Worm (Caenorhabditis elegans) whole organism, mixed stage, embryonic: ENCODE measurements around the gene lev-9.

ENCODE experiments used
- M03D4.4 ChIP-seq: sonication (generic microtip); optimal IDR thresholded peaks from 2 replicates; lab custom pipeline; 2017; ENCODE audit warnings: mild to moderate bottlenecking, missing genetic modification characterization, missing compliant biosample characterization
- bed-3 ChIP-seq: fragments of 200-800 bp; sonication (Bioruptor generic); optimal IDR thresholded peaks from 3 replicates; lab custom pipeline; 2018; ENCODE audit warnings: mild to moderate bottlenecking, missing genetic modification characterization, moderate library complexity, missing compliant biosample characterization
- blmp-1 ChIP-seq: fragments of 150-350 bp; optimal IDR thresholded peaks from 2 replicates; lab custom pipeline; 2014; ENCODE audit warnings: missing biosample characterization, missing genetic modification characterization
- ceh-39 ChIP-seq: fragments of 150-350 bp; optimal IDR thresholded peaks from 2 replicates; lab custom pipeline; 2014; ENCODE audit warnings: missing biosample characterization, missing genetic modification characterization
- ceh-43 ChIP-seq: fragments of 200-800 bp; sonication (Bioruptor generic); optimal IDR thresholded peaks from 2 replicates; lab custom pipeline; 2018; ENCODE audit warnings: mild to moderate bottlenecking, missing genetic modification characterization, moderate library complexity, missing compliant biosample characterization
- ces-1 ChIP-seq: fragments of 150-350 bp; optimal IDR thresholded peaks from 2 replicates; lab custom pipeline; 2014; ENCODE audit warnings: missing biosample characterization, missing genetic modification reagents, missing genetic modification characterization
- cnd-1 ChIP-seq: fragments of 200-800 bp; sonication (Bioruptor generic); optimal IDR thresholded peaks from 2 replicates; lab custom pipeline; 2018; ENCODE audit warnings: mild to moderate bottlenecking, missing genetic modification characterization, missing compliant biosample characterization
- drap-1 ChIP-seq: fragments of 200-800 bp; sonication (Bioruptor generic); optimal IDR thresholded peaks from 3 replicates; lab custom pipeline; 2018; ENCODE audit warnings: mild to moderate bottlenecking, missing genetic modification characterization, missing compliant biosample characterization
- elt-1 ChIP-seq: sonication (generic microtip); optimal IDR thresholded peaks from 2 replicates; lab custom pipeline; 2017; ENCODE audit warnings: missing genetic modification characterization, mild to moderate bottlenecking, missing compliant biosample characterization, antibody characterized with exemption, moderate library complexity, borderline replicate concordance; ENCODE audit not compliant: insufficient read depth
- elt-3 ChIP-seq: fragments of 150-350 bp; optimal IDR thresholded peaks from 2 replicates; lab custom pipeline; 2014; ENCODE audit warnings: missing biosample characterization, missing genetic modification characterization
- flh-1 ChIP-seq: fragments of 200-800 bp; sonication (Bioruptor generic); optimal IDR thresholded peaks from 2 replicates; lab custom pipeline; 2018; ENCODE audit warnings: mild to moderate bottlenecking, missing genetic modification characterization, moderate library complexity, missing compliant biosample characterization
- ham-2 ChIP-seq: fragments of 200-800 bp; sonication (Bioruptor generic); optimal IDR thresholded peaks from 2 replicates; lab custom pipeline; 2018; ENCODE audit warnings: mild to moderate bottlenecking, missing genetic modification characterization, missing compliant biosample characterization
- hlh-1 ChIP-seq: fragments of 150-350 bp; optimal IDR thresholded peaks from 2 replicates; lab custom pipeline; 2014; ENCODE audit warnings: missing biosample characterization, missing genetic modification reagents, missing genetic modification characterization
- lin-13 ChIP-seq: fragments of 150-350 bp; optimal IDR thresholded peaks from 2 replicates; lab custom pipeline; 2014; ENCODE audit warnings: missing biosample characterization, missing genetic modification characterization
- lin-32 ChIP-seq: fragments of 200-800 bp; sonication (Bioruptor generic); optimal IDR thresholded peaks from 2 replicates; lab custom pipeline; 2018; ENCODE audit warnings: mild to moderate bottlenecking, missing genetic modification characterization, missing compliant biosample characterization
- lsy-2 ChIP-seq: fragments of 150-350 bp; optimal IDR thresholded peaks from 2 replicates; lab custom pipeline; 2014; ENCODE audit warnings: missing biosample characterization, missing genetic modification characterization
- mab-5 ChIP-seq: fragments of 150-350 bp; optimal IDR thresholded peaks from 2 replicates; lab custom pipeline; 2014; ENCODE audit warnings: missing biosample characterization, missing genetic modification characterization
- mep-1 ChIP-seq: fragments of 150-350 bp; optimal IDR thresholded peaks from 2 replicates; lab custom pipeline; 2017; ENCODE audit warnings: missing biosample characterization, missing genetic modification reagents, missing genetic modification characterization, inconsistent platforms
- mls-2 ChIP-seq: sonication (generic microtip); optimal IDR thresholded peaks from 2 replicates; lab custom pipeline; 2016; ENCODE audit warnings: mild to moderate bottlenecking, missing genetic modification characterization, moderate library complexity, missing compliant biosample characterization
- nhr-12 ChIP-seq: fragments of 150-350 bp; optimal IDR thresholded peaks from 2 replicates; lab custom pipeline; 2014; ENCODE audit warnings: missing biosample characterization, missing genetic modification characterization
- nhr-2 ChIP-seq: fragments of 150-350 bp; optimal IDR thresholded peaks from 2 replicates; lab custom pipeline; 2014; ENCODE audit warnings: missing biosample characterization, missing genetic modification characterization
- nhr-237 ChIP-seq: fragments of 150-350 bp; optimal IDR thresholded peaks from 2 replicates; lab custom pipeline; 2014; ENCODE audit warnings: missing biosample characterization, missing genetic modification characterization
- nhr-28 ChIP-seq: fragments of 150-350 bp; optimal IDR thresholded peaks from 2 replicates; lab custom pipeline; 2014; ENCODE audit warnings: missing biosample characterization, missing genetic modification characterization
- nhr-76 ChIP-seq: sonication (generic microtip); optimal IDR thresholded peaks from 2 replicates; lab custom pipeline; 2017; ENCODE audit warnings: missing biosample characterization, missing genetic modification characterization
- pha-4 ChIP-seq: fragments of 150-350 bp; optimal IDR thresholded peaks from 2 replicates; lab custom pipeline; 2018; ENCODE audit warnings: missing biosample characterization, missing genetic modification reagents, missing genetic modification characterization
- sem-2 ChIP-seq: fragments of 200-800 bp; sonication (Bioruptor generic); optimal IDR thresholded peaks from 2 replicates; lab custom pipeline; 2018; ENCODE audit warnings: mild to moderate bottlenecking, missing genetic modification characterization, missing compliant biosample characterization
- snpc-4 ChIP-seq: fragments of 150-350 bp; optimal IDR thresholded peaks from 2 replicates; lab custom pipeline; 2014; ENCODE audit warnings: missing biosample characterization, missing genetic modification characterization
- sptf-1 ChIP-seq: sonication (generic microtip); optimal IDR thresholded peaks from 2 replicates; lab custom pipeline; 2017; ENCODE audit warnings: mild to moderate bottlenecking, missing genetic modification characterization, moderate library complexity, missing compliant biosample characterization
- tbx-8 ChIP-seq: fragments of 200-800 bp; sonication (Bioruptor generic); optimal IDR thresholded peaks from 2 replicates; lab custom pipeline; 2018; ENCODE audit warnings: mild to moderate bottlenecking, missing genetic modification characterization, moderate library complexity, missing compliant biosample characterization
- unc-120 ChIP-seq: sonication (generic microtip); optimal IDR thresholded peaks from 2 replicates; lab custom pipeline; 2017; ENCODE audit warnings: missing genetic modification characterization, missing compliant biosample characterization; ENCODE audit not compliant: poor library complexity, severe bottlenecking
- unc-39 ChIP-seq: fragments of 150-350 bp; optimal IDR thresholded peaks from 2 replicates; lab custom pipeline; 2014; ENCODE audit warnings: missing biosample characterization, missing genetic modification characterization
- unc-62 ChIP-seq: fragments of 150-350 bp; optimal IDR thresholded peaks from 2 replicates; lab custom pipeline; 2014; ENCODE audit warnings: missing biosample characterization, missing genetic modification reagents, missing genetic modification characterization
- zip-8 ChIP-seq: fragments of 150-350 bp; optimal IDR thresholded peaks from 2 replicates; lab custom pipeline; 2014; ENCODE audit warnings: missing biosample characterization, missing genetic modification characterization
- ztf-11 ChIP-seq: fragments of 150-350 bp; optimal IDR thresholded peaks from 2 replicates; lab custom pipeline; 2014; ENCODE audit warnings: missing biosample characterization, missing genetic modification characterization

Gene lev-9

ce11 chrX:6256969-6257368, 34.6 kb downstream of the lev-9 start:
- TF ChIP-seq elt-1 (tag; lab: Kevin White, UChicago) (no peak), tbx-8 (GFP tag; lab: Kevin White, UChicago) (no peak), nhr-28 (tag; lab: Kevin White, UChicago) (no peak), cnd-1 (no peak), sem-2 (no peak), ceh-39 (tag; lab: Kevin White, UChicago) (no peak), nhr-237 (tag; lab: Kevin White, UChicago) (no peak), zip-8 (tag; lab: Kevin White, UChicago) (no peak), hlh-1 (tag; lab: Kevin White, UChicago) (no peak)

- TF ChIP-seq sem-2 (no peak), unc-39 (tag; lab: Kevin White, UChicago) (no peak), ces-1 (GFP tag; lab: Kevin White, UChicago) (no peak), mab-5 (tag; lab: Kevin White, UChicago) (no peak), mep-1 (tag; lab: Kevin White, UChicago) (no peak), elt-3 (tag; lab: Kevin White, UChicago) (no peak), zip-8 (tag; lab: Kevin White, UChicago) (no peak), lin-32 (no peak), drap-1 (GFP tag; lab: Kevin White, UChicago) (no peak), bed-3 (GFP tag; lab: Kevin White, UChicago) (no peak), nhr-237 (tag; lab: Kevin White, UChicago) (no peak)
Observed at ce11 chrX:6256430-6256829, 35.1 kb downstream of the lev-9 start.

- TF ChIP-seq unc-62 (peak; percentile 47), cnd-1 (peak; percentile 81), drap-1 (GFP tag; lab: Kevin White, UChicago) (no peak), ham-2 (no peak), unc-120 (tag; lab: Kevin White, UChicago) (peak; percentile 30), nhr-2 (tag; lab: Kevin White, UChicago) (peak; percentile 84), hlh-1 (tag; lab: Kevin White, UChicago) (peak; percentile 90), flh-1 (no peak), elt-3 (tag; lab: Kevin White, UChicago) (no peak), mep-1 (tag; lab: Kevin White, UChicago) (peak; percentile 29), M03D4.4 (tag; lab: Kevin White, UChicago) (no peak), mab-5 (tag; lab: Kevin White, UChicago) (no peak), ceh-43 (GFP tag; lab: Kevin White, UChicago) (no peak), ceh-39 (tag; lab: Kevin White, UChicago) (peak; percentile 36)
Observed at ce11 chrX:6255561-6255960, 36.0 kb downstream of the lev-9 start.

ce11 chrX:6254671-6255031, 36.9 kb downstream of the lev-9 start:
- TF ChIP-seq lin-13 = no peak
- no peak for TF ChIP-seq ztf-11 (tag; lab: Kevin White, UChicago)
- TF ChIP-seq blmp-1 (tag; lab: Kevin White, UChicago) = peak; percentile 17
- no peak for TF ChIP-seq elt-3 (tag; lab: Kevin White, UChicago)
- no peak for TF ChIP-seq ces-1 (GFP tag; lab: Kevin White, UChicago)
- TF ChIP-seq bed-3 (GFP tag; lab: Kevin White, UChicago) = no peak
- TF ChIP-seq tbx-8 (GFP tag; lab: Kevin White, UChicago) = no peak
- no peak for TF ChIP-seq nhr-28 (tag; lab: Kevin White, UChicago)

DNA sequence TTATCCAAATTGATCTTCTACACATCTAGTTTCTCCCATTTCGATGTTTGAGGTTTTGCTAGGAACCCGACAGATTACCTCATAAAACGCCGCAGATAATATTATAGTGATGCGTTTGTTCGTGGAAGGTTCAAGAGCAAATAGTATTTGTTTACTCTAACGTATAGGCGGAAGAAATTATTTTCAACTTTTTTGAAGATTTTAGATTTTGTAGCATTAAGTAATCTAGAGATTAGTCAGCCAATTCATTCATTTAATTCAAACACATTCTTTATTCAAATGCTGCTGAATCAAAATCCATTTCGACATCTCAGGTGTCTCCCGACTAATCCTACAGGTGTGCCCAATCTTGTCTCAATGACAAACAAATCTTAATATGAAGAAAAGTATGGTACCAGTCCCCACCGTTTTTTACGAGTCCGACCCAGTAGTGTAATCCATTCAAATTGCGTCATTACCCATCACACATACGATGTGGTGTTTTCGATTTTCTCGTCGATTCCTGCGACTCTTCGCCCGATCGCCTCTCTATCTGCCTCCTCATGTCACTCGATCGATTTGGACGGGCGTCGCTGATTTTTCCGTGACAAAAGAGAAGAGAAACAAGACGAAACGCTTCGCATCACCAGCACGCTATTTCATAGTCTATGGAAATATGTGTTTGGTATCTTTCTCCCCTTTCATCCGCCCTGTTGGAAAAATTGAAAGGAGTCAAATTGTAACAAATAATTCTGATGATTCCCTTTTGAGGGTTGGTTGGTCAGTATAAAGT, 37.4 kb downstream of the lev-9 start:
- TF ChIP-seq ztf-11 (tag; lab: Kevin White, UChicago) (no peak), mab-5 (tag; lab: Kevin White, UChicago) (no peak), unc-39 (tag; lab: Kevin White, UChicago) (no peak), nhr-237 (tag; lab: Kevin White, UChicago) (no peak), sem-2 (no peak), flh-1 (no peak), elt-3 (tag; lab: Kevin White, UChicago) (no peak), blmp-1 (tag; lab: Kevin White, UChicago) (no peak), nhr-12 (tag; lab: Kevin White, UChicago) (no peak), elt-1 (tag; lab: Kevin White, UChicago) (no peak), ces-1 (GFP tag; lab: Kevin White, UChicago) (no peak), sptf-1 (tag; lab: Kevin White, UChicago) (no peak), tbx-8 (GFP tag; lab: Kevin White, UChicago) (no peak), snpc-4 (no peak), drap-1 (GFP tag; lab: Kevin White, UChicago) (no peak), mep-1 (tag; lab: Kevin White, UChicago) (no peak), ham-2 (peak; percentile 24), ceh-39 (tag; lab: Kevin White, UChicago) (no peak), mls-2 (tag; lab: Kevin White, UChicago) (peak; percentile 8), lin-32 (no peak), ceh-43 (GFP tag; lab: Kevin White, UChicago) (no peak), nhr-76 (tag; lab: Kevin White, UChicago) (no peak), hlh-1 (tag; lab: Kevin White, UChicago) (peak; percentile 28), M03D4.4 (tag; lab: Kevin White, UChicago) (no peak), lin-13 (no peak), pha-4 (tag; lab: Kevin White, UChicago) (no peak), lsy-2 (tag; lab: Kevin White, UChicago) (peak; percentile 21), unc-62 (peak; percentile 86), bed-3 (GFP tag; lab: Kevin White, UChicago) (no peak), nhr-28 (tag; lab: Kevin White, UChicago) (no peak), nhr-2 (tag; lab: Kevin White, UChicago) (no peak), unc-120 (tag; lab: Kevin White, UChicago) (peak; percentile 45), zip-8 (tag; lab: Kevin White, UChicago) (peak; percentile 75), cnd-1 (peak; percentile 12)
